Worm (Caenorhabditis elegans): ENCODE measurements around the gene K07H8.7.

Gene K07H8.7

DNA sequence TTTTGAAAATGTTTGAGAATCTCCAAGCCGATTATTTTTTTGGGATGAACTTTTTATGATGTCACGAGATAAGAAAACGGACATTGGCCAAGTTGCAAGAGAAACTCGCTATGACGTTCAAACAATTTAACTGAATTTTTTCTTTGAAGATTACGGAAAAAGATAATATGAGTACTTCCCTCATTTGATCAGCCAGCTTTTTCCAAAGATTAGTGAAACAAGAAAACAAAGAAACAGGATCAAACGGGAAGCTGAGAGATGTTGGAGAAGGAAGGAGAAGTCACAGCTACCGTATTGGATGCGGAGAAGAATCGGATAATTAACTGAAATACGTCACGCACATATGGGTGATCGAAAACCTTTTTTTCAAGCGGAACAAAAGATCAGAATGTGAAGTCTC is 5.6 kb downstream of the K07H8.7 start:
- TF ChIP-seq elt-1 (tag; optimal IDR thresholded peaks at IDR 0.05; ENCODE audit: borderline replicate concordance, insufficient read depth) (peak; percentile 16), blmp-1 (tag; optimal IDR thresholded peaks at IDR 0.05) (no peak)

DNA sequence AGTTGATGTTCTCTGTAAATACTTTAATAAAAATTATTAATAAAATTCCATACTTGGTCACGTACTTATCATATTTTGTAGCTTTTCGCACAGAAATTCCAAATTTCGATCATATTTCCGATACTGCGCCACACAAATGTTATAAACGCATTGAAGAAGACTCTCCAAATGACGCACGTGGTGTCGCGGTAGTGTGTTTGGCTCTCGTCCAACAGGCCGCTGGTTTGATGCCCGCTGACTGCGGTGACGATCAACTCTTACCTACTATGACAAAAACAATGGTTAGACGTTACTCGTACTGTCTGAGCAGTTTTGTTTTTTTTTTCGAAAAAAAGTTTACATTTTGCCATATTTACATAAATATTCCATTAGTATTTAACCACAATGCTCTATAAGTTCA is 6.9 kb downstream of the K07H8.7 start:
- TF ChIP-seq sptf-1 (tag; optimal IDR thresholded peaks at IDR 0.05), result peak; percentile 98
- peak; percentile 95 for TF ChIP-seq sem-2 (GFP tag; optimal IDR thresholded peaks at IDR 0.05)
- TF ChIP-seq zip-8 (tag; optimal IDR thresholded peaks at IDR 0.05), result no peak
- TF ChIP-seq M03D4.4 (tag; optimal IDR thresholded peaks at IDR 0.05), result peak; percentile 97
- TF ChIP-seq flh-1 (GFP tag; optimal IDR thresholded peaks at IDR 0.05), result peak; percentile 92
- TF ChIP-seq bed-3 (GFP tag; optimal IDR thresholded peaks at IDR 0.05), result peak; percentile 94
- peak; percentile 98 for TF ChIP-seq drap-1 (GFP tag; optimal IDR thresholded peaks at IDR 0.05)
- TF ChIP-seq nhr-76 (tag; optimal IDR thresholded peaks at IDR 0.05), result peak; percentile 49
- TF ChIP-seq nhr-28 (tag; optimal IDR thresholded peaks at IDR 0.05), result peak; percentile 80
- TF ChIP-seq lsy-2 (tag; optimal IDR thresholded peaks at IDR 0.05), result peak; percentile 47
- TF ChIP-seq ceh-83 (GFP tag; optimal IDR thresholded peaks at IDR 0.05), result peak; percentile 99
- peak; percentile 66 for TF ChIP-seq elt-1 (tag; optimal IDR thresholded peaks at IDR 0.05; ENCODE audit: borderline replicate concordance, insufficient read depth)
- TF ChIP-seq pha-4 (tag; optimal IDR thresholded peaks at IDR 0.05), result peak; percentile 86
- TF ChIP-seq elt-3 (tag; optimal IDR thresholded peaks at IDR 0.05), result peak; percentile 77
- peak; percentile 98 for TF ChIP-seq mls-2 (tag; optimal IDR thresholded peaks at IDR 0.05)
- no peak for TF ChIP-seq mab-5 (tag; optimal IDR thresholded peaks at IDR 0.05)
- no peak for TF ChIP-seq nhr-2 (tag; optimal IDR thresholded peaks at IDR 0.05)
- TF ChIP-seq ztf-11 (tag; optimal IDR thresholded peaks at IDR 0.05), result peak; percentile 15
- peak; percentile 5 for TF ChIP-seq nhr-12 (tag; optimal IDR thresholded peaks at IDR 0.05)
- TF ChIP-seq unc-62 (GFP tag; optimal IDR thresholded peaks at IDR 0.05), result peak; percentile 64
- TF ChIP-seq ces-1 (GFP tag; optimal IDR thresholded peaks at IDR 0.05), result peak; percentile 2
- TF ChIP-seq ceh-43 (GFP tag; optimal IDR thresholded peaks at IDR 0.05), result peak; percentile 95
- no peak for TF ChIP-seq snpc-4 (tag; optimal IDR thresholded peaks at IDR 0.05)
- peak; percentile 30 for TF ChIP-seq lin-13 (tag; optimal IDR thresholded peaks at IDR 0.05)
- no peak for TF ChIP-seq ceh-39 (tag; optimal IDR thresholded peaks at IDR 0.05)
- peak; percentile 97 for TF ChIP-seq cnd-1 (tag; optimal IDR thresholded peaks at IDR 0.05)
- peak; percentile 45 for TF ChIP-seq hlh-1 (tag; optimal IDR thresholded peaks at IDR 0.05)
- peak; percentile 92 for TF ChIP-seq tbx-8 (GFP tag; optimal IDR thresholded peaks at IDR 0.05)
- peak; percentile 23 for TF ChIP-seq nhr-237 (tag; optimal IDR thresholded peaks at IDR 0.05)
- peak; percentile 5 for TF ChIP-seq blmp-1 (tag; optimal IDR thresholded peaks at IDR 0.05)
- TF ChIP-seq ham-2 (GFP tag; optimal IDR thresholded peaks at IDR 0.05), result peak; percentile 89
- TF ChIP-seq unc-120 (tag; optimal IDR thresholded peaks at IDR 0.05; ENCODE audit: poor library complexity, severe bottlenecking), result peak; percentile 97
- TF ChIP-seq mep-1 (tag; optimal IDR thresholded peaks at IDR 0.05), result peak; percentile 73
- peak; percentile 97 for TF ChIP-seq lin-32 (GFP tag; optimal IDR thresholded peaks at IDR 0.05)
- TF ChIP-seq unc-39 (tag; optimal IDR thresholded peaks at IDR 0.05), result peak; percentile 68

DNA sequence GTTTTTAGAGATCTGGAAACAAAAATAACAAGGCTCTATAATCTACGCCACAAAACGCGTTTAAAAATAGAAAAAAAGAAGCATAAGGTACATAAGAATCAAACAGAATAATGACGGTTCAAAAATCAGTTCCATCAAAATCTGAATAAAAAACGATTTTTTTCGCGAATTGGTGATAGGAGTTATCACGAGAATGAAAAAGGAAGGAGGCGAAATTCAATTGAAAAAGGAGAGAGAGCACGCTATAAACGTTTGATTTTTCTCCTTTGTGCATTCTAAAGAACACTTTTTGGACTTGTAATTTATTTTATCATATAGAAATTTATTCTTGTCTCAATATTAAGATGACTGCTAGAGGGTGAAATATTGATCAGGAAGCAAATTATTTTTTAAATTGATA is 8.5 kb downstream of the K07H8.7 start:
- no peak for TF ChIP-seq nhr-76 (tag; optimal IDR thresholded peaks at IDR 0.05)
- TF ChIP-seq mab-5 (tag; optimal IDR thresholded peaks at IDR 0.05), result no peak
- no peak for TF ChIP-seq zip-8 (tag; optimal IDR thresholded peaks at IDR 0.05)
- TF ChIP-seq lin-32 (GFP tag; optimal IDR thresholded peaks at IDR 0.05), result no peak
- TF ChIP-seq mep-1 (tag; optimal IDR thresholded peaks at IDR 0.05), result no peak
- no peak for TF ChIP-seq lin-13 (tag; optimal IDR thresholded peaks at IDR 0.05)
- no peak for TF ChIP-seq ham-2 (GFP tag; optimal IDR thresholded peaks at IDR 0.05)
- no peak for TF ChIP-seq tbx-8 (GFP tag; optimal IDR thresholded peaks at IDR 0.05)
- TF ChIP-seq nhr-2 (tag; optimal IDR thresholded peaks at IDR 0.05), result no peak
- no peak for TF ChIP-seq ces-1 (GFP tag; optimal IDR thresholded peaks at IDR 0.05)
- TF ChIP-seq elt-3 (tag; optimal IDR thresholded peaks at IDR 0.05), result no peak
- TF ChIP-seq pha-4 (tag; optimal IDR thresholded peaks at IDR 0.05), result no peak
- TF ChIP-seq mls-2 (tag; optimal IDR thresholded peaks at IDR 0.05), result no peak
- TF ChIP-seq unc-62 (GFP tag; optimal IDR thresholded peaks at IDR 0.05), result no peak
- TF ChIP-seq ceh-43 (GFP tag; optimal IDR thresholded peaks at IDR 0.05), result no peak
- no peak for TF ChIP-seq ztf-11 (tag; optimal IDR thresholded peaks at IDR 0.05)
- no peak for TF ChIP-seq ceh-39 (tag; optimal IDR thresholded peaks at IDR 0.05)
- no peak for TF ChIP-seq nhr-28 (tag; optimal IDR thresholded peaks at IDR 0.05)
- no peak for TF ChIP-seq M03D4.4 (tag; optimal IDR thresholded peaks at IDR 0.05)
- no peak for TF ChIP-seq unc-120 (tag; optimal IDR thresholded peaks at IDR 0.05; ENCODE audit: poor library complexity, severe bottlenecking)
